Worm (Caenorhabditis elegans): ENCODE data around the gene nduf-2.2.

nduf-2.2 gene

DNA sequence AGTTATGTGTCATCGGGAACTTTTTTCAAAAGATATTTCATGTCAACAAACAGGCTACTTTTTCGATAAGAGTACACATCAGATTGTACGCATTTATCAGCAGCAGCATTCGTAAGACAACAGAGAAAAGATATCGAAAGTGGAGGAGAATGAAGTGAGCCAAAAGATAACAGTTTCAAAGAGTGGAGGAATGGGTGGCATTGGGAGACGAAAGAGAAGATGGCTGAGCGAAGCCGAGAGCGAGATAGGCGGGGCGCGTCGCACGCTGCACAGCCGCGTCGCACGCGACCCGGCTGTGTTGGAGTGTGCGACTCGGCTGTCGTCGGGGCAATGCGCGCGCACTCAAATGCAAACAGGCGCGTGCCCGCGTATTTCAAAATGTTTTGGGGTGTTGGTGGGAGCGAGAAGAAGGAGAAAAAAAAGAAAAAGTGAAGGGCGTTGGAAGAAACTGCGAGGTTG is 880 bp upstream of the nduf-2.2 start (continued):
- TF ChIP-seq ZK185.1 (tag; optimal IDR thresholded peaks at IDR 0.05; ENCODE audit: poor library complexity, severe bottlenecking) (peak; percentile 30), egl-44 (GFP tag; IDR thresholded peaks at IDR 0.05) (peak; percentile 69; the same call in 1 of the 2 replicates), T26A5.8 (tag; optimal IDR thresholded peaks at IDR 0.05) (peak; percentile 82), bed-2 (GFP tag; IDR thresholded peaks at IDR 0.05) (no peak), lin-54 (GFP tag; optimal IDR thresholded peaks at IDR 0.05) (peak; percentile 92), madf-6 (GFP tag; IDR thresholded peaks at IDR 0.05) (peak; percentile 92), B0336.3 (GFP tag; IDR thresholded peaks at IDR 0.05) (peak; percentile 98), lsy-27 (tag; optimal IDR thresholded peaks at IDR 0.05; ENCODE audit: borderline replicate concordance, insufficient read depth) (no peak), snpc-4 (GFP tag; optimal IDR thresholded peaks at IDR 0.05) (no peak), snpc-4 (tag; optimal IDR thresholded peaks at IDR 0.05) (peak in 3 of 4 experiments; percentile 66 to 69 (median 67)), lsl-1 (GFP tag; optimal IDR thresholded peaks at IDR 0.05) (peak; percentile 66), xnd-1 (tag; optimal IDR thresholded peaks at IDR 0.05) (peak; percentile 57), snpc-3.4 (tag; optimal IDR thresholded peaks at IDR 0.05) (no peak), athp-1 (tag; optimal IDR thresholded peaks at IDR 0.05) (peak; percentile 80), lin-40 (tag; optimal IDR thresholded peaks at IDR 0.05) (no peak), hmg-1.2 (GFP tag; IDR thresholded peaks at IDR 0.05) (peak; percentile 66), hlh-26 (GFP tag; conservative IDR thresholded peaks at IDR 0.05) (no peak), cebp-2 (GFP tag; IDR thresholded peaks at IDR 0.05) (0 out of 2 replicates have a peak, but pooled peaks have one; percentile 78), attf-6 (GFP tag; IDR thresholded peaks at IDR 0.05) (no peak)

DNA sequence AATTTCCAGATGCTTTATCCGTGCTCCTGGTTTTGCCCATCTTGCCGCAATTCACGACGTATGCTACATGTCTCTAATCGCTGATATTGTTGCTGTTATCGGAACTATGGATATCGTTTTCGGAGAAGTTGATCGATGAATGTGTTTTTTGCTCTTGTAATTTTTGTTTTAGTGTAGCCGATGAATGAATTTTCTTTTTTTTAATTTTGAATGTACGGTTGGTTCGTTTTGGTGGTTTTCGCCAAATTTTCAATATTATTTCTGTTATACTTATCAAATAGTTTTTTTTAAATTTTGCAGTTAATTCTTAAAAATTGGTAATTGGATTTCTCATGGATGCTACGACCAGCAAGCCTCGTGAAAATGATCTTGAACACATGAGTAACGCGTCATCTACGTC is 2.0 kb downstream of the nduf-2.2 start, which contains the start of gene T26A5.2:
T26A5.2 (plus strand) TSS at position 301 of the 400 bp plus-strand sequence.
- TF ChIP-seq T07F8.4 (tag; optimal IDR thresholded peaks at IDR 0.05) = no peak
- no peak for TF ChIP-seq F33H1.4 (GFP tag; IDR thresholded peaks at IDR 0.05)
- no peak for TF ChIP-seq B0035.1 (tag; optimal IDR thresholded peaks at IDR 0.05)
- TF ChIP-seq chd-7 (tag; optimal IDR thresholded peaks at IDR 0.05) = no peak
- no peak for TF ChIP-seq snpc-1.1 (tag; optimal IDR thresholded peaks at IDR 0.05; ENCODE audit: insufficient read depth)
- TF ChIP-seq tbp1 (GFP tag; optimal IDR thresholded peaks at IDR 0.05) = no peak
- TF ChIP-seq madf-3 (GFP tag; IDR thresholded peaks at IDR 0.05) = no peak
- no peak for TF ChIP-seq mel-28 (tag; optimal IDR thresholded peaks at IDR 0.05; ENCODE audit: borderline replicate concordance)
- TF ChIP-seq mes-4 (tag; optimal IDR thresholded peaks at IDR 0.05) = no peak
- no peak for TF ChIP-seq ztf-22 (GFP tag; optimal IDR thresholded peaks at IDR 0.05)
- TF ChIP-seq Y95B8A.8 (GFP tag; IDR thresholded peaks at IDR 0.05) = no peak
- TF ChIP-seq F57A8.1 (GFP tag; optimal IDR thresholded peaks at IDR 0.05) = no peak
- TF ChIP-seq attf-3 (GFP tag; conservative IDR thresholded peaks at IDR 0.05) = no peak
- no peak for TF ChIP-seq let-526 (GFP tag; IDR thresholded peaks at IDR 0.05)
- no peak for TF ChIP-seq lin-40 (tag; optimal IDR thresholded peaks at IDR 0.05)

DNA sequence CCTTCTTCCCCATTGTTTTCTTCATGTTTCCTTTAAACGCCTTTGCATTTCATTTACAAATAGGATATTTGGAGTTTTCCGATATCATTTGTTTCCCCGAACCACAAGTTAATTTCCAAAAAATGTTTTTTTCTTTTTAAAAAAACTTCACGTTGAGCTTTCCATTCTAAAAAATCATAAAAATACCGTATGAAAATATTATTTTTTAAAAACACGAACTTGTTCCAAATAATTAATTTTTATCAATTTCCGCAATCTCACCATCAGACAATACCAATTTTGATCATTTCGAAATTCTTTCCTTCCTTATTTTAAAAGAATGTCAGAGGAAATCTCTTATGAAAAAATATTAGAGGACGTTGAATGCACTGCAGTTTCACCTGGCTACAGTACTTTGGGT is 6.4 kb downstream of the nduf-2.2 start, which contains the start of gene wht-6:
wht-6 (plus strand) TSS at position 301 of the 400 bp plus-strand sequence.
- no peak for TF ChIP-seq snpc-1.3 (tag; optimal IDR thresholded peaks at IDR 0.05; ENCODE audit: insufficient read depth)
- TF ChIP-seq hrde-1 (tag; optimal IDR thresholded peaks at IDR 0.05; ENCODE audit: borderline replicate concordance) = peak; percentile 27
- TF ChIP-seq dox-1 (GFP tag; IDR thresholded peaks at IDR 0.05) = no peak
- no peak for TF ChIP-seq Y53G8AR.9 (GFP tag; conservative IDR thresholded peaks at IDR 0.05)

All from whole organism, young adult.